Worm (Caenorhabditis elegans): Measurements from ENCODE around the gene etr-1.

DNA sequence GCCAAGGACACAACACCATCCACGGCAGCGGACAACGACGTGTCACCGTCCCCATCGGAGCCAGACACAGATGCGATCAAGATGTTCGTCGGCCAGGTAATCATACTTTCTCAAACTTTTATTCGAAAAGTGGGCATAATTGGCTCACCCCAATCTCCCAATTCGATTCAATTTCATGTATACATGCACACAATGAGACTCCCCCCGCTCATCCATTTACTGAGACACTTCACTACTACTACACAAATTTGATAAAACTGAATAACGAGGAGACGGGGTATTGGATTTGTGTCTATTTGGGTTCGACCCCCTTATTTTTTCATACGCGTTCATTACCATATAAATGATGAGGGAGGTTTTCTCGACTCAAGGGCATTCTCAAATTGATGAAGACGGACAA, 1.1 kb downstream of the etr-1 start:
- TF ChIP-seq him-1 (tag; optimal IDR thresholded peaks at IDR 0.05) (no peak), W03F9.2 (tag; optimal IDR thresholded peaks at IDR 0.05) (no peak), dao-5 (tag; optimal IDR thresholded peaks at IDR 0.05) (no peak)
